Worm (Caenorhabditis elegans): ENCODE measurements around the gene K02F6.3.

ce11 chrII:2530496-2530895 lies 15.5 kb upstream of the K02F6.3 start, which contains the start of gene K02F6.6:
- TF ChIP-seq R02D3.7 (tag; optimal IDR thresholded peaks at IDR 0.05) (no peak), unc-39 (tag; optimal IDR thresholded peaks at IDR 0.05) (no peak), alr-1 (tag; optimal IDR thresholded peaks at IDR 0.05) (no peak), nhr-6 (tag; optimal IDR thresholded peaks at IDR 0.05) (no peak), ama-1 (optimal IDR thresholded peaks at IDR 0.05) (no peak), ceh-16 (tag; optimal IDR thresholded peaks at IDR 0.05) (no peak), snpc-4 (tag; optimal IDR thresholded peaks at IDR 0.05) (no peak), nhr-21 (tag; optimal IDR thresholded peaks at IDR 0.05) (no peak), gmeb-1 (tag; optimal IDR thresholded peaks at IDR 0.05) (no peak), ztf-11 (tag; optimal IDR thresholded peaks at IDR 0.05) (no peak), egl-27 (tag; optimal IDR thresholded peaks at IDR 0.05) (no peak), nhr-11 (tag; optimal IDR thresholded peaks at IDR 0.05) (no peak), zag-1 (tag; optimal IDR thresholded peaks at IDR 0.05) (no peak)
